Worm (Caenorhabditis elegans) whole organism, L4 larva: ENCODE measurements around the gene nas-25.

Experiments
- F44E2.7 ChIP-seq: fragments of 200-800 bp; sonication (Bioruptor generic); IDR thresholded peaks from 2 replicates; pipeline ENCODE4 v2.1.2; 2022; ENCODE audit warnings: missing genetic modification characterization, missing compliant biosample characterization
- ama-1 ChIP-seq: fragments of 150-350 bp; optimal IDR thresholded peaks from 2 replicates; lab custom pipeline; 2014; ENCODE audit warnings: inconsistent platforms, mixed read lengths
- ceh-82 ChIP-seq: sonication (generic microtip); optimal IDR thresholded peaks from 2 replicates; lab custom pipeline; 2017; ENCODE audit warnings: missing biosample characterization, missing genetic modification characterization
- dmd-8 ChIP-seq: fragments of 200-800 bp; sonication (Bioruptor generic); IDR thresholded peaks from 2 replicates; pipeline ENCODE4 v1.3.6; 2022; ENCODE audit warnings: missing genetic modification characterization, missing compliant biosample characterization
- nhr-11 ChIP-seq: fragments of 150-350 bp; optimal IDR thresholded peaks from 2 replicates; lab custom pipeline; 2014; ENCODE audit warnings: missing biosample characterization, missing genetic modification characterization
- nhr-42 ChIP-seq: fragments of 200-800 bp; sonication (Bioruptor generic); IDR thresholded peaks from 2 replicates; pipeline ENCODE4 v1.3.6; 2022; ENCODE audit warnings: missing genetic modification characterization, missing compliant biosample characterization
- snpc-4 ChIP-seq: fragments of 150-350 bp; optimal IDR thresholded peaks from 2 replicates; lab custom pipeline; 2014; ENCODE audit warnings: missing biosample characterization, missing genetic modification characterization
- tag-97 ChIP-seq: fragments of 200-800 bp; sonication (Bioruptor generic); IDR thresholded peaks from 2 replicates; pipeline ENCODE4 v1.3.6; 2022; ENCODE audit warnings: missing genetic modification characterization, missing compliant biosample characterization
- ztf-7 ChIP-seq: fragments of 150-350 bp; optimal IDR thresholded peaks from 2 replicates; lab custom pipeline; 2014; ENCODE audit warnings: missing biosample characterization, missing genetic modification characterization

DNA sequence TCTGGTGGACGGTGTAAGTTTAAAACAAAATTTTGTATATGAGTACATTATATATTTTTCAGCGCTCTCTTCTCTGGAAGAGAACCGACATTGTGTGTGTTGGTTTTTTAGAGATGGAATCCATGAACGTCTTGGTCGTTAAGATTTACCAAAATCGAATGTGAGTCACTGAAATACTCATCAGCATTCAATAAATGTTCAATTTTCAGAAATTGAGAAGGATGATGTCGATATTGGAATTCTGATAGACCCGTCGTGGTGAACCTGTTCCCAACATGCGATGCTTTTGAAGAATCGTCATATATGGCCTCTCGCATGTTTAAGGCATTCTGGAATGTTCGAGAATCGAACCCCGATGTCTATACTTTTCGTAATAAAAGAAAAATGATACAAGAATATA, 37.1 kb upstream of the nas-25 start:
- TF ChIP-seq ztf-7 (tag; lab: Kevin White, UChicago) (no peak), dmd-8 (GFP tag; lab: Robert Waterston, UW) (no peak), ama-1 (no peak), tag-97 (no peak), snpc-4 (tag; lab: Kevin White, UChicago) (no peak), F44E2.7 (no peak), nhr-42 (GFP tag; lab: Robert Waterston, UW) (no peak), ceh-82 (tag; lab: Kevin White, UChicago) (no peak), nhr-11 (tag; lab: Kevin White, UChicago) (no peak)
